Worm (Caenorhabditis elegans): ENCODE data around the gene cest-31.

cest-31 gene

DNA sequence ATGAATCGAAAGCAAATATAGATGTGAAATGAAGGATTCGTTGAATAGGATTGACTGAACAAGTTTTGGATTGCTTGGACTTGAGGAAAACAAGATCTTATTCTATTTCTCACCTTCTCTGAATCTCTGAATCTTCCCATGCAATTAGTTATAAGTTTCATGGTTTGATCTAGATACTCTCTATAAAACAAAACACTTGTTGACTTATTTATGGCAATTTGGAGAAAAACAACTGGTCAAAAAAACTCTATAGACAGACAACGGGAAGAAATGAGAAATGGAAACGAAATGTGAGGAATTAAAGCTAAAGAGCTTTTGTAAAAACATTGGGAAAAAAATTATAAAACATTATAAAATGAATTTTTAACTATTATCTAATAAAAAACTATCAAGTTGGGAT lies 20.6 kb downstream of the cest-31 start, which contains the start of gene W02F12.8:
W02F12.8 (minus strand) TSS at position 101 of the 400 bp plus-strand sequence.
- TF ChIP-seq med-1 (GFP tag; optimal IDR thresholded peaks at IDR 0.05; ENCODE audit: insufficient read depth) (no peak), ztf-29 (GFP tag; IDR thresholded peaks at IDR 0.05) (no peak), ztf-23 (GFP tag; IDR thresholded peaks at IDR 0.05) (no peak), T22C8.4 (GFP tag; IDR thresholded peaks at IDR 0.05) (no peak), flt-1 (GFP tag; IDR thresholded peaks at IDR 0.05) (no peak), klf-2 (GFP tag; conservative IDR thresholded peaks at IDR 0.05) (no peak), cog-1 (tag; optimal IDR thresholded peaks at IDR 0.05) (no peak), ref-1 (GFP tag; conservative IDR thresholded peaks at IDR 0.05) (no peak)

ce11 chrV:6697552-6697951 lies 23.5 kb downstream of the cest-31 start, which contains the start of gene W02F12.2:
Gene W02F12.2 (minus strand): TSS chrV:6697652.
- TF ChIP-seq cog-1 (tag; optimal IDR thresholded peaks at IDR 0.05) (no peak), T22C8.4 (GFP tag; IDR thresholded peaks at IDR 0.05) (no peak), flt-1 (GFP tag; IDR thresholded peaks at IDR 0.05) (no peak), ref-1 (GFP tag; conservative IDR thresholded peaks at IDR 0.05) (no peak), ztf-23 (GFP tag; IDR thresholded peaks at IDR 0.05) (no peak), klf-2 (GFP tag; conservative IDR thresholded peaks at IDR 0.05) (no peak), ztf-29 (GFP tag; IDR thresholded peaks at IDR 0.05) (no peak), tab-1 (GFP tag; IDR thresholded peaks at IDR 0.05) (no peak), med-1 (GFP tag; optimal IDR thresholded peaks at IDR 0.05; ENCODE audit: insufficient read depth) (no peak)

ce11 chrV:6699021-6699420 lies 25.0 kb downstream of the cest-31 start:
- no peak for TF ChIP-seq flt-1 (GFP tag; IDR thresholded peaks at IDR 0.05)
- no peak for TF ChIP-seq T22C8.4 (GFP tag; IDR thresholded peaks at IDR 0.05)

ce11 chrV:6699833-6700232 lies 25.8 kb downstream of the cest-31 start:
- no peak for TF ChIP-seq ztf-23 (GFP tag; IDR thresholded peaks at IDR 0.05)
- TF ChIP-seq T22C8.4 (GFP tag; IDR thresholded peaks at IDR 0.05): no peak
- TF ChIP-seq ref-1 (GFP tag; conservative IDR thresholded peaks at IDR 0.05): no peak
- TF ChIP-seq klf-2 (GFP tag; conservative IDR thresholded peaks at IDR 0.05): no peak
- no peak for TF ChIP-seq flt-1 (GFP tag; IDR thresholded peaks at IDR 0.05)
- TF ChIP-seq cog-1 (tag; optimal IDR thresholded peaks at IDR 0.05): no peak
- TF ChIP-seq med-1 (GFP tag; optimal IDR thresholded peaks at IDR 0.05; ENCODE audit: insufficient read depth): no peak
- TF ChIP-seq tab-1 (GFP tag; IDR thresholded peaks at IDR 0.05): no peak
- TF ChIP-seq ztf-29 (GFP tag; IDR thresholded peaks at IDR 0.05): no peak

DNA sequence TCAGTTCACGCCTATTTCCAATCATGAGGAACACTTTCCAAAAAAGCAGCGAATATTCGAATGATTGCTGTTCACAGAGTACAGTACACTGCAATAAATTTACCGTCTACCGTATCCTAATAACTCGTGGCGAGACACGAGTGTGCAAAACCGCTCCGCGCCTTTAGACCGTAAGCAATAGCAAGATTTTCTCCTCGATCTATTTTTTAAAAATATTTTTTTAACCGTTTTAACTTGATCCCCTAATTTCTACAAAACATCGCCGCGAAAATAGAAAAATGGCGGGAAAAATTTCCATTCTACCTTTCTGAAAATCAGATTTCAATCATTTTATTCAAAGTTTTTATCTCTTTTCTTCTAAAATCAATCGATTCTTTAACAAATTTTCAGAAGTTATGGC lies 28.6 kb downstream of the cest-31 start, which contains the start of gene era-1:
era-1 (plus strand) TSS at position 366 of the 400 bp plus-strand sequence.
- TF ChIP-seq klf-2 (GFP tag; conservative IDR thresholded peaks at IDR 0.05) (no peak), flt-1 (GFP tag; IDR thresholded peaks at IDR 0.05) (no peak), ref-1 (GFP tag; conservative IDR thresholded peaks at IDR 0.05) (no peak), ztf-23 (GFP tag; IDR thresholded peaks at IDR 0.05) (no peak), T22C8.4 (GFP tag; IDR thresholded peaks at IDR 0.05) (no peak), tab-1 (GFP tag; IDR thresholded peaks at IDR 0.05) (no peak), ztf-29 (GFP tag; IDR thresholded peaks at IDR 0.05) (no peak), med-1 (GFP tag; optimal IDR thresholded peaks at IDR 0.05; ENCODE audit: insufficient read depth) (no peak)

DNA sequence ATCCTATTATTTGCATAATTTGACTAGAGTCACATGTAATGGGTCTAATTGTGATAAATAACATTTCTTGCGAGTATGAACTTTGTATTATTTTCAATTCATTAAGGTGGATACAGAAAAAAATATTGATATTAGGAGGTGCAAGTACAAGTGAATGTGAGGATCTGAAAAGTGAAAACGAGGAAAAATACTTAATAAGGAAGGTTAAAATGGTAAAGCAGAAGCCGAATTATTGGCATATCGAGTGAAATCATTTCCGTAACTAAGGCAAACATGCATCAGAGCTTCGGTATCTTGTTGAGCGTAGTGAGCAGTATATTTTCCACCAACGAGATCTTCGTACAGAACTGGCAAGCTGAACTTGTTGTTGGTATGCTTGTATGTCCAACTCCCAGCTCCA lies 30.4 kb downstream of the cest-31 start:
- TF ChIP-seq ref-1 (GFP tag; conservative IDR thresholded peaks at IDR 0.05) (no peak), flt-1 (GFP tag; IDR thresholded peaks at IDR 0.05) (no peak)

DNA sequence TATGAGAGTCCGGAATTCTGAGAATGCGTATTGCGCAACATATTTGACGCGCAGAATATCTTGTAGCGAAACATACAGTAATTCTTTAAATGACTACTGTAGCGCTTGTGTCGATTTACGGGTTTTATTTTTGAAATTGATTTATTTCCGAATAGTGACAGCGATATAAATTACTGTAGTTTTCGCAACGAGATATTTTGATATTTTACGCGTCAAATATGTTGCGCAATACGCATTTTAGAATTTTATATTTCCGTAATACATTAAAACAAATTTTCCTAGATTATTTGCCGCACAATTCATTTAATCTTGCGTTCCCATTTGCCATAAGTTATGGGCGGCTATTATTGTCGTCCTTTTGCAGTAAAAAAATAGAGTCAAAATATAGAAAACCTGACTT lies 31.3 kb downstream of the cest-31 start:
- TF ChIP-seq ref-1 (GFP tag; conservative IDR thresholded peaks at IDR 0.05): no peak
- TF ChIP-seq flt-1 (GFP tag; IDR thresholded peaks at IDR 0.05): no peak
- no peak for TF ChIP-seq med-1 (GFP tag; optimal IDR thresholded peaks at IDR 0.05; ENCODE audit: insufficient read depth)
- no peak for TF ChIP-seq tab-1 (GFP tag; IDR thresholded peaks at IDR 0.05)
- TF ChIP-seq cog-1 (tag; optimal IDR thresholded peaks at IDR 0.05): no peak
- TF ChIP-seq ztf-23 (GFP tag; IDR thresholded peaks at IDR 0.05): no peak
- TF ChIP-seq ztf-29 (GFP tag; IDR thresholded peaks at IDR 0.05): no peak

- TF ChIP-seq ztf-23 (GFP tag; IDR thresholded peaks at IDR 0.05): no peak
- no peak for TF ChIP-seq T22C8.4 (GFP tag; IDR thresholded peaks at IDR 0.05)
- no peak for TF ChIP-seq tab-1 (GFP tag; IDR thresholded peaks at IDR 0.05)
- TF ChIP-seq med-1 (GFP tag; optimal IDR thresholded peaks at IDR 0.05; ENCODE audit: insufficient read depth): no peak
- TF ChIP-seq ztf-29 (GFP tag; IDR thresholded peaks at IDR 0.05): no peak
- TF ChIP-seq cog-1 (tag; optimal IDR thresholded peaks at IDR 0.05): no peak
- no peak for TF ChIP-seq klf-2 (GFP tag; conservative IDR thresholded peaks at IDR 0.05)
- TF ChIP-seq ref-1 (GFP tag; conservative IDR thresholded peaks at IDR 0.05): no peak
- TF ChIP-seq flt-1 (GFP tag; IDR thresholded peaks at IDR 0.05): no peak
Observed at ce11 chrV:6706771-6707170, 32.7 kb downstream of the cest-31 start, which contains the start of gene W02F12.4. Gene W02F12.4 (minus strand): TSS chrV:6706934.

- TF ChIP-seq klf-2 (GFP tag; conservative IDR thresholded peaks at IDR 0.05) (0 out of 2 replicates have a peak, but pooled peaks have one; percentile 28), med-1 (GFP tag; optimal IDR thresholded peaks at IDR 0.05; ENCODE audit: insufficient read depth) (peak; percentile 77), ztf-29 (GFP tag; IDR thresholded peaks at IDR 0.05) (no peak), ref-1 (GFP tag; conservative IDR thresholded peaks at IDR 0.05) (0 out of 2 replicates have a peak, but pooled peaks have one; percentile 23), ztf-23 (GFP tag; IDR thresholded peaks at IDR 0.05) (peak; percentile 82), cog-1 (tag; optimal IDR thresholded peaks at IDR 0.05) (no peak), T22C8.4 (GFP tag; IDR thresholded peaks at IDR 0.05) (no peak), tab-1 (GFP tag; IDR thresholded peaks at IDR 0.05) (peak; percentile 80), flt-1 (GFP tag; IDR thresholded peaks at IDR 0.05) (peak; percentile 73)
Observed at ce11 chrV:6709050-6709683, 35.1 kb downstream of the cest-31 start, which contains the start of gene dlst-1. Gene dlst-1 (minus strand): TSS chrV:6709101.

DNA sequence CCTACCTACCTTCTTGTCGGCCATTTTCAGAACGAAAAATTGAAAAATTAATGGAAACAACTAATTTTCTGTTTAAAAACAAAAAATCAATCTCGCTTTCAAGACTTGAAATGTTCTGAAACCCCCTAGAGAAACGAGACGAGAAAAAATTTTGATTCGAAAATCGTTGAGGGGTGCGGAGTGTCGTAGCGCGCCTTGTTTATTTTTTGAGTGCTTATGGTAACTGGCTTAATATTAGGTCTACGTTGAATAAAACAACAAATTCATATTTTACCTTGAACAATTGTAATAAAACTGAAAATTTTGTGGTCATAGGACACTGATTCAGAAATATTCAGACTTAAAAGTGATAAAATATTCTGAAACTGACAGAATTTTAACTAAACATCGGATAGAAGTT lies 36.4 kb downstream of the cest-31 start, which contains the start of gene sna-1:
sna-1 (minus strand) TSS at position 218 of the 400 bp plus-strand sequence.
- TF ChIP-seq T22C8.4 (GFP tag; IDR thresholded peaks at IDR 0.05) (no peak), tab-1 (GFP tag; IDR thresholded peaks at IDR 0.05) (no peak), med-1 (GFP tag; optimal IDR thresholded peaks at IDR 0.05; ENCODE audit: insufficient read depth) (no peak), ztf-23 (GFP tag; IDR thresholded peaks at IDR 0.05) (no peak), cog-1 (tag; optimal IDR thresholded peaks at IDR 0.05) (no peak), klf-2 (GFP tag; conservative IDR thresholded peaks at IDR 0.05) (no peak), flt-1 (GFP tag; IDR thresholded peaks at IDR 0.05) (no peak), ref-1 (GFP tag; conservative IDR thresholded peaks at IDR 0.05) (no peak), ztf-29 (GFP tag; IDR thresholded peaks at IDR 0.05) (no peak)

Measured in whole organism, midembryonic.